Fruit fly (Drosophila melanogaster) whole organism, adult: ENCODE data around the gene Nop56.

ENCODE experiments used
- CG1620 ChIP-seq: fragments of 200-800 bp; sonication (Bioruptor generic); optimal IDR thresholded peaks from 2 replicates; lab custom pipeline; 2016; ENCODE audit warnings: missing biosample characterization, missing genetic modification characterization
- Hr96 ChIP-seq: fragments of 200-800 bp; sonication (Bioruptor generic); optimal IDR thresholded peaks from 2 replicates; lab custom pipeline; 2016; ENCODE audit warnings: missing biosample characterization, missing genetic modification characterization
- cnc ChIP-seq, 2 experiments: fragments of >200 bp; optimal IDR thresholded peaks; 2 replicates each; lab custom pipeline; 2017
- kay ChIP-seq: fragments of 200-800 bp; sonication (Bioruptor generic); peaks from one replicate; lab custom pipeline; 2016; ENCODE audit warnings: missing biosample characterization, missing genetic modification characterization, borderline replicate concordance
- toe ChIP-seq: fragments of 200-800 bp; sonication (Bioruptor generic); optimal IDR thresholded peaks from 2 replicates; lab custom pipeline; 2016; ENCODE audit warnings: missing biosample characterization, missing genetic modification characterization

DNA sequence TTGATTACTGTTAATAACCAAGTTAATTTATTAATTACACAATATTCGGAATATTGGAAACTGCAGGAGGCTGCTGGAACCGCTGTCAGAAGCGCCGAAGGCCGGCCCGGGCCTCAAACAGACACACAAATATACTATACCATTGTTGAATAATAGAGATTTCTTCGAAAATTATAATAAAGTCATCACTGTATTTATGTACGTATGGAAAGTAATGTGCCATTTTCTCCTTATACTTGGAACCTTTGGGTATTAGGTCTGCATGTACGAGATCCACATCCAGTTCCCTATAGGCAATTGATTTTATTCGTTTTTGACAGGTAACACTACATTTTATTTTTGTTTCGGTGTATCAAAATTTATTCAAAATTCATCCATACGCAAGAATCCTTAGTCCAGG is 48.3 kb downstream of the Nop56 start, which contains the start of gene CG7069:
- TF ChIP-seq toe (no peak), Hr96 (GFP tag; lab: Kevin White, UChicago) (no peak), CG1620 (GFP tag; lab: Kevin White, UChicago) (no peak), cnc (optimal IDR thresholded peaks at IDR 0.05; lab: Kevin White, UChicago) (no peak), kay (no peak)
